Fruit fly (Drosophila melanogaster) whole organism, embryonic: Measurements from ENCODE around the gene CG9389.

ENCODE experiments used
- Abd-B ChIP-seq: fragments of 200-800 bp; sonication (Bioruptor generic); optimal IDR thresholded peaks from 2 replicates; lab custom pipeline; 2018; ENCODE audit warnings: missing biosample characterization, mild to moderate bottlenecking, missing genetic modification characterization, moderate library complexity
- CG10321 ChIP-seq: fragments of 200-800 bp; sonication (Bioruptor generic); IDR thresholded peaks from 2 replicates; pipeline ENCODE4 v1.3.6; 2022; ENCODE audit warnings: missing biosample characterization, missing genetic modification characterization
- CG12104 ChIP-seq: fragments of 200-800 bp; sonication (Bioruptor generic); optimal IDR thresholded peaks from 3 replicates; lab custom pipeline; 2016; ENCODE audit warnings: missing biosample characterization, missing genetic modification characterization
- CG12299 ChIP-seq: fragments of 200-800 bp; sonication (Bioruptor generic); optimal IDR thresholded peaks from 2 replicates; lab custom pipeline; 2018; ENCODE audit warnings: missing biosample characterization, mild to moderate bottlenecking, missing genetic modification characterization
- CG1233 ChIP-seq: fragments of 200-800 bp; sonication (Bioruptor generic); optimal IDR thresholded peaks from 4 replicates; lab custom pipeline; 2018; ENCODE audit warnings: missing biosample characterization, mild to moderate bottlenecking, missing genetic modification characterization
- CG12769 ChIP-seq: fragments of 200-800 bp; sonication (Bioruptor generic); optimal IDR thresholded peaks from 2 replicates; lab custom pipeline; 2019; ENCODE audit warnings: missing biosample characterization, mild to moderate bottlenecking, missing genetic modification characterization, moderate library complexity
- CG15011 ChIP-seq: fragments of 200-800 bp; sonication (Bioruptor generic); optimal IDR thresholded peaks from 3 replicates; lab custom pipeline; 2018; ENCODE audit warnings: missing biosample characterization, mild to moderate bottlenecking, missing genetic modification characterization
- CG17612 ChIP-seq: fragments of 200-800 bp; sonication (Bioruptor generic); IDR thresholded peaks from 2 replicates; pipeline ENCODE4 v1.3.6; 2022; ENCODE audit warnings: missing biosample characterization, missing genetic modification characterization
- CG18262 ChIP-seq: fragments of 200-800 bp; optimal IDR thresholded peaks from 3 replicates; lab custom pipeline; 2019; ENCODE audit warnings: missing biosample characterization, mild to moderate bottlenecking, missing genetic modification characterization, moderate library complexity
- CG30403 ChIP-seq: fragments of 200-800 bp; sonication (Bioruptor generic); optimal IDR thresholded peaks from 3 replicates; lab custom pipeline; 2016; ENCODE audit warnings: missing biosample characterization, missing genetic modification characterization
- CG31388 ChIP-seq: fragments of 200-800 bp; sonication (Bioruptor generic); optimal IDR thresholded peaks from 2 replicates; lab custom pipeline; 2016; ENCODE audit warnings: missing biosample characterization, missing genetic modification characterization
- CG32767 ChIP-seq: fragments of 200-800 bp; sonication (Bioruptor generic); IDR thresholded peaks from 2 replicates; pipeline ENCODE4 v1.3.6; 2022; ENCODE audit warnings: missing biosample characterization, missing genetic modification characterization
- CG33213 ChIP-seq: fragments of 200-800 bp; sonication (Bioruptor generic); optimal IDR thresholded peaks from 3 replicates; lab custom pipeline; 2016; ENCODE audit warnings: missing biosample characterization, missing genetic modification characterization
- CG34376 ChIP-seq: fragments of 200-800 bp; sonication (Bioruptor generic); optimal IDR thresholded peaks from 2 replicates; lab custom pipeline; 2018; ENCODE audit warnings: missing biosample characterization, mild to moderate bottlenecking, missing genetic modification characterization
- CG42726 ChIP-seq: fragments of 200-800 bp; sonication (Bioruptor generic); IDR thresholded peaks from 2 replicates; pipeline ENCODE4 v1.3.6; 2022; ENCODE audit warnings: missing biosample characterization, missing genetic modification characterization; ENCODE audit not compliant: partially characterized antibody
- CG4360 ChIP-seq: fragments of 200-800 bp; sonication (Bioruptor generic); IDR thresholded peaks from 2 replicates; pipeline ENCODE4 v1.3.6; 2022; ENCODE audit warnings: missing biosample characterization, missing genetic modification characterization
- CG6175 ChIP-seq: fragments of 200-800 bp; sonication (Bioruptor generic); IDR thresholded peaks from 3 replicates; pipeline ENCODE4 v1.3.6; 2022; ENCODE audit warnings: missing biosample characterization, missing genetic modification characterization
- CG8089 ChIP-seq: fragments of 200-800 bp; sonication (Bioruptor generic); optimal IDR thresholded peaks from 3 replicates; lab custom pipeline; 2016; ENCODE audit warnings: missing biosample characterization, missing genetic modification characterization
- CG8478 ChIP-seq: fragments of >200 bp; optimal IDR thresholded peaks from 2 replicates; lab custom pipeline; 2018
- CG8944 ChIP-seq: fragments of 200-800 bp; sonication (Bioruptor generic); optimal IDR thresholded peaks from 3 replicates; lab custom pipeline; 2016; ENCODE audit warnings: missing biosample characterization, missing genetic modification characterization
- CTCF ChIP-seq: fragments of 200-800 bp; sonication (Bioruptor generic); optimal IDR thresholded peaks from 2 replicates; lab custom pipeline; 2017; ENCODE audit warnings: missing biosample characterization, mild to moderate bottlenecking, missing genetic modification characterization, moderate library complexity
- Dad ChIP-seq: fragments of 200-800 bp; sonication (Bioruptor generic); optimal IDR thresholded peaks from 3 replicates; lab custom pipeline; 2016; ENCODE audit warnings: missing biosample characterization, missing genetic modification characterization
- Dek ChIP-seq: fragments of 200-800 bp; sonication (Bioruptor generic); optimal IDR thresholded peaks from 3 replicates; lab custom pipeline; 2019; ENCODE audit warnings: missing biosample characterization, mild to moderate bottlenecking, missing genetic modification characterization, moderate library complexity
- Dip3 ChIP-seq: fragments of 200-800 bp; sonication (Bioruptor generic); optimal IDR thresholded peaks from 3 replicates; lab custom pipeline; 2016; ENCODE audit warnings: missing biosample characterization, missing genetic modification characterization
- Gsc ChIP-seq: fragments of 200-800 bp; sonication (Bioruptor generic); IDR thresholded peaks from 2 replicates; pipeline ENCODE4 v1.3.6; 2022; ENCODE audit warnings: missing biosample characterization, missing genetic modification characterization
- H2.0 ChIP-seq: fragments of 200-800 bp; sonication (Bioruptor generic); IDR thresholded peaks from 2 replicates; pipeline ENCODE4 v1.3.6; 2022; ENCODE audit warnings: missing biosample characterization, missing genetic modification characterization
- Hey ChIP-seq: fragments of 200-800 bp; sonication (Bioruptor generic); optimal IDR thresholded peaks from 3 replicates; lab custom pipeline; 2018; ENCODE audit warnings: missing biosample characterization, mild to moderate bottlenecking, missing genetic modification characterization
- HmgD ChIP-seq: fragments of 200-800 bp; sonication (Bioruptor generic); optimal IDR thresholded peaks from 3 replicates; lab custom pipeline; 2016; ENCODE audit warnings: missing biosample characterization, missing genetic modification characterization
- Hr51 ChIP-seq, 2 experiments: fragments of 200-800 bp; sonication (Bioruptor generic); optimal IDR thresholded peaks; 2 replicates in 1 of 2; 3 replicates in 1 of 2; lab custom pipeline; 2016 to 2018; ENCODE audit warnings: missing biosample characterization in 2 of 2, missing genetic modification characterization in 2 of 2, mild to moderate bottlenecking in 1 of 2, moderate library complexity in 1 of 2
- Med ChIP-seq: fragments of 200-800 bp; sonication (Bioruptor generic); peaks from one replicate; lab custom pipeline; 2016; ENCODE audit warnings: missing biosample characterization, missing genetic modification characterization, mild to moderate bottlenecking, inconsistent platforms, moderate library complexity
- NFAT ChIP-seq: fragments of 200-800 bp; sonication (Bioruptor generic); IDR thresholded peaks from 2 replicates; pipeline ENCODE4 v1.3.6; 2022; ENCODE audit warnings: missing biosample characterization, missing genetic modification characterization
- Pdp1 ChIP-seq, 2 experiments: fragments of 200-800 bp; sonication (Bioruptor generic); optimal IDR thresholded peaks; 3 replicates each; lab custom pipeline; 2016; ENCODE audit warnings: missing biosample characterization in 2 of 2, missing genetic modification characterization in 2 of 2, mild to moderate bottlenecking in 1 of 2, moderate library complexity in 1 of 2
- Sin3A ChIP-seq: fragments of >200 bp; optimal IDR thresholded peaks from 2 replicates; lab custom pipeline; 2018
- Vsx1 ChIP-seq: fragments of 200-800 bp; sonication (Bioruptor generic); optimal IDR thresholded peaks from 2 replicates; lab custom pipeline; 2017; ENCODE audit warnings: missing biosample characterization, mild to moderate bottlenecking, missing genetic modification characterization, missing genetic modification reagents
- Xrp1 ChIP-seq: fragments of 200-800 bp; sonication (Bioruptor generic); IDR thresholded peaks from 2 replicates; pipeline ENCODE4 v1.3.6; 2022; ENCODE audit warnings: missing biosample characterization, missing genetic modification characterization
- ab ChIP-seq: fragments of 200-800 bp; sonication (Bioruptor generic); optimal IDR thresholded peaks from 2 replicates; lab custom pipeline; 2016; ENCODE audit warnings: missing biosample characterization, missing genetic modification characterization
- abd-A ChIP-seq: fragments of 200-800 bp; sonication (Bioruptor generic); optimal IDR thresholded peaks from 3 replicates; lab custom pipeline; 2019; ENCODE audit warnings: missing biosample characterization, mild to moderate bottlenecking, missing genetic modification characterization, moderate library complexity
- bsh ChIP-seq, 2 experiments: fragments of 200-800 bp; sonication (Bioruptor generic); optimal IDR thresholded peaks; 2 replicates each; lab custom pipeline; 2017 to 2018; ENCODE audit warnings: mild to moderate bottlenecking in 2 of 2, missing biosample characterization in 2 of 2, missing genetic modification characterization in 2 of 2, moderate library complexity in 1 of 2
- crol ChIP-seq: fragments of 200-800 bp; sonication (Bioruptor generic); IDR thresholded peaks from 2 replicates; pipeline ENCODE4 v1.3.6; 2022; ENCODE audit warnings: missing biosample characterization, missing genetic modification characterization
- cwo ChIP-seq: fragments of 200-800 bp; sonication (Bioruptor generic); optimal IDR thresholded peaks from 3 replicates; lab custom pipeline; 2017; ENCODE audit warnings: missing biosample characterization, missing genetic modification characterization, mild to moderate bottlenecking, moderate library complexity, missing genetic modification reagents
- exex ChIP-seq: fragments of 200-800 bp; sonication (Bioruptor generic); optimal IDR thresholded peaks from 4 replicates; lab custom pipeline; 2018; ENCODE audit warnings: missing biosample characterization, mild to moderate bottlenecking, missing genetic modification characterization, moderate library complexity
- grn ChIP-seq: fragments of 200-800 bp; sonication (Bioruptor generic); optimal IDR thresholded peaks from 3 replicates; lab custom pipeline; 2017; ENCODE audit warnings: missing biosample characterization, missing genetic modification characterization
- kni ChIP-seq: fragments of 200-800 bp; sonication (Bioruptor generic); optimal IDR thresholded peaks from 3 replicates; lab custom pipeline; 2017; ENCODE audit warnings: mild to moderate bottlenecking, missing biosample characterization, missing genetic modification reagents, missing genetic modification characterization
- mam ChIP-seq: fragments of 200-800 bp; sonication (Bioruptor generic); optimal IDR thresholded peaks from 3 replicates; lab custom pipeline; 2016; ENCODE audit warnings: missing biosample characterization, missing genetic modification characterization
- onecut ChIP-seq: fragments of 200-800 bp; sonication (Bioruptor generic); IDR thresholded peaks from 2 replicates; pipeline ENCODE4 v1.3.6; 2022; ENCODE audit warnings: missing biosample characterization, missing genetic modification characterization
- pan ChIP-seq, 4 experiments: fragments of >200 bp in 3 of 4; fragments of 200-800 bp in 1 of 4; sonication (Bioruptor generic) in 1 of 4; optimal IDR thresholded peaks in 3 of 4; IDR thresholded peaks in 1 of 4; 2 replicates each; pipeline versions ENCODE4 v1.3.6 to Lab custom; 2017 to 2022; ENCODE audit warnings: missing biosample characterization in 2 of 4, missing genetic modification characterization in 2 of 4, mixed read lengths in 1 of 4
- rib ChIP-seq: fragments of 200-800 bp; sonication (Bioruptor generic); IDR thresholded peaks from 2 replicates; pipeline ENCODE4 v1.3.6; 2022; ENCODE audit warnings: missing biosample characterization, missing genetic modification characterization
- sisA ChIP-seq: fragments of 200-800 bp; sonication (Bioruptor generic); IDR thresholded peaks from 2 replicates; pipeline ENCODE4 v1.3.6; 2022; ENCODE audit warnings: missing biosample characterization, missing genetic modification characterization
- sr ChIP-seq: fragments of 200-800 bp; sonication (Bioruptor generic); IDR thresholded peaks from 3 replicates; pipeline ENCODE4 v1.3.6; 2022; ENCODE audit warnings: missing biosample characterization, missing genetic modification characterization
- sug ChIP-seq: fragments of 200-800 bp; optimal IDR thresholded peaks from 2 replicates; lab custom pipeline; 2019; ENCODE audit warnings: missing biosample characterization, mild to moderate bottlenecking, missing genetic modification characterization, moderate library complexity
- vnd ChIP-seq: fragments of 200-800 bp; sonication (Bioruptor generic); IDR thresholded peaks from 3 replicates; pipeline ENCODE4 v1.3.6; 2022; ENCODE audit warnings: missing biosample characterization, missing genetic modification characterization; ENCODE audit not compliant: partially characterized antibody
- zen2 ChIP-seq: fragments of 200-800 bp; sonication (Bioruptor generic); IDR thresholded peaks from 3 replicates; pipeline ENCODE4 v1.3.6; 2022; ENCODE audit warnings: missing biosample characterization, missing genetic modification characterization; ENCODE audit not compliant: partially characterized antibody

CG9389 gene

dm6 chr3L:21275921-21276295 is 5.5 kb upstream of the CG9389 start:
- TF ChIP-seq Gsc (GFP tag; lab: Robert Waterston, UW) (no peak), Sin3A (lab: Kevin White, UChicago) (no peak), CG4360 (no peak), CG10321 (GFP tag; lab: Robert Waterston, UW) (no peak), NFAT (GFP tag; lab: Robert Waterston, UW) (peak; percentile 18; the same call in 1 of the 2 replicates), Hr51 (GFP tag; optimal IDR thresholded peaks at IDR 0.05; lab: Kevin White, UChicago) (no peak), CG12769 (tag; lab: Kevin White, UChicago) (peak; percentile 45), CTCF (GFP tag; lab: Kevin White, UChicago) (peak; percentile 80), Dek (no peak), Dad (GFP tag; lab: Kevin White, UChicago) (no peak), ab (GFP tag; lab: Kevin White, UChicago) (no peak), Dip3 (GFP tag; lab: Kevin White, UChicago) (no peak), mam (GFP tag; lab: Kevin White, UChicago) (no peak), CG42726 (GFP tag; lab: Robert Waterston, UW) (0 out of 2 replicates have a peak, but pooled peaks have one; percentile 14), CG17612 (GFP tag; lab: Robert Waterston, UW) (no peak), grn (GFP tag; lab: Kevin White, UChicago) (peak; percentile 92), onecut (GFP tag; lab: Robert Waterston, UW) (no peak), CG18262 (tag; lab: Kevin White, UChicago) (no peak), CG32767 (GFP tag; lab: Robert Waterston, UW) (no peak), CG6175 (GFP tag; lab: Robert Waterston, UW) (0 out of 3 replicates have a peak, but pooled peaks have one; percentile 37), CG1233 (GFP tag; lab: Kevin White, UChicago) (no peak), CG8089 (GFP tag; lab: Kevin White, UChicago) (no peak), Xrp1 (GFP tag; lab: Robert Waterston, UW) (no peak), CG8478 (lab: Kevin White, UChicago) (no peak), Vsx1 (GFP tag; lab: Kevin White, UChicago) (no peak), CG15011 (GFP tag; lab: Kevin White, UChicago) (no peak), pan (optimal IDR thresholded peaks at IDR 0.05; lab: Kevin White, UChicago) (no peak), pan (GFP tag; optimal IDR thresholded peaks at IDR 0.05 in 1 of 2, IDR thresholded peaks at IDR 0.05 in 1 of 2) (peak in 1 of 2 experiments; percentile 19), sr (0 out of 3 replicates have a peak, but pooled peaks have one; percentile 2), CG12104 (GFP tag; lab: Kevin White, UChicago) (no peak), CG33213 (GFP tag; lab: Kevin White, UChicago) (no peak), bsh (GFP tag; optimal IDR thresholded peaks at IDR 0.05; lab: Kevin White, UChicago) (no peak), CG34376 (GFP tag; lab: Kevin White, UChicago) (peak; percentile 61), CG30403 (GFP tag; lab: Kevin White, UChicago) (no peak), sug (tag; lab: Kevin White, UChicago) (peak; percentile 67), zen2 (GFP tag; lab: Robert Waterston, UW) (no peak), Hey (tag; lab: Kevin White, UChicago) (peak; percentile 59), cwo (GFP tag; lab: Kevin White, UChicago) (peak; percentile 96), Med (GFP tag; lab: Kevin White, UChicago) (peak; percentile 65), exex (tag; lab: Kevin White, UChicago) (peak; percentile 98), kni (GFP tag; lab: Kevin White, UChicago) (no peak), CG12299 (tag; lab: Kevin White, UChicago) (no peak), Abd-B (no peak), H2.0 (no peak), abd-A (tag; lab: Kevin White, UChicago) (peak; percentile 4), vnd (GFP tag; lab: Robert Waterston, UW) (0 out of 3 replicates have a peak, but pooled peaks have one; percentile 38), crol (GFP tag; lab: Robert Waterston, UW) (no peak; the same call in 1 of the 2 replicates), HmgD (GFP tag; lab: Kevin White, UChicago) (no peak), sisA (no peak), CG8944 (no peak), Pdp1 (GFP tag; optimal IDR thresholded peaks at IDR 0.05; lab: Kevin White, UChicago) (no peak), rib (no peak), CG31388 (GFP tag; lab: Kevin White, UChicago) (no peak)
